Worm (Caenorhabditis elegans): Measurements from ENCODE around the gene sra-38.

The sra-38 gene

DNA sequence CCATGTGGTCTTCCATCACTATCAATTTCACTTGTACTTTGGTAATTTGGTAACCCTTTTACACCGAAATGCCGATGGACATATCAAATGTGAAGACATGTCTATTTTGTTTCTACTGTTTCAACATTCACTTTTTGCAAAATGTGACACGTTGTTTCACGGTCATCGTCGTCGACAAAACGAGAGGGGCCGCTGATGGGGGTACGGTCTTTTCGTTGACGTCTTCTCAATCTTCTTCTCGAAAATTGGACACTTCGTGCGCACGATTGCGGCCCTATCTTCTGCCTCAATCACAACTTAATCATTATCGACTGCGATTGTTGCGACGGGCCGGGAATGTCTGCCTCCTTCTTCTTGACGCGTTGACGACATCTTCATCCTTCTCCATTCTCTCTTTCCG, 36.8 kb upstream of the sra-38 start (continued):
- TF ChIP-seq ceh-8 (GFP tag; optimal IDR thresholded peaks at IDR 0.05) (no peak), tbx-2 (tag; optimal IDR thresholded peaks at IDR 0.05) (peak; percentile 36), zag-1 (tag; optimal IDR thresholded peaks at IDR 0.05) (no peak), isw-1 (GFP tag; IDR thresholded peaks at IDR 0.05) (no peak), nhr-71 (tag; optimal IDR thresholded peaks at IDR 0.05) (peak; percentile 41), irx-1 (tag; optimal IDR thresholded peaks at IDR 0.05) (no peak), lsy-2 (tag; optimal IDR thresholded peaks at IDR 0.05) (no peak), tlp-1 (tag; optimal IDR thresholded peaks at IDR 0.05) (no peak), rnt-1 (tag; optimal IDR thresholded peaks at IDR 0.05) (no peak), vab-15 (tag; optimal IDR thresholded peaks at IDR 0.05) (no peak), lir-3 (tag; optimal IDR thresholded peaks at IDR 0.05; ENCODE audit: poor library complexity) (no peak), ceh-90 (tag; optimal IDR thresholded peaks at IDR 0.05) (no peak), nhr-76 (tag; optimal IDR thresholded peaks at IDR 0.05) (no peak), lin-35 (GFP tag; optimal IDR thresholded peaks at IDR 0.05) (peak in 1 of 2 experiments; percentile 30), swsn-7 (tag; optimal IDR thresholded peaks at IDR 0.05) (no peak), hlh-17 (GFP tag; optimal IDR thresholded peaks at IDR 0.05; ENCODE audit: borderline replicate concordance) (no peak), aly-2 (tag; optimal IDR thresholded peaks at IDR 0.05) (no peak), mep-1 (tag; optimal IDR thresholded peaks at IDR 0.05) (no peak), egl-13 (tag; optimal IDR thresholded peaks at IDR 0.05) (no peak), C16A3.4 (tag; optimal IDR thresholded peaks at IDR 0.05) (no peak), dpl-1 (GFP tag; optimal IDR thresholded peaks at IDR 0.05) (no peak), nhr-28 (tag; optimal IDR thresholded peaks at IDR 0.05) (no peak), lin-39 (tag; optimal IDR thresholded peaks at IDR 0.05) (no peak), nhr-84 (tag; optimal IDR thresholded peaks at IDR 0.05) (no peak), elt-3 (tag; optimal IDR thresholded peaks at IDR 0.05) (peak; percentile 68 to 98 (median 82)), C34B4.2 (tag; optimal IDR thresholded peaks at IDR 0.05) (no peak), skn-1 (tag; optimal IDR thresholded peaks at IDR 0.05) (no peak), nhr-47 (tag; optimal IDR thresholded peaks at IDR 0.05) (no peak), aha-1 (tag; optimal IDR thresholded peaks at IDR 0.05) (no peak), jun-1 (tag; optimal IDR thresholded peaks at IDR 0.05) (no peak), ets-5 (GFP tag; IDR thresholded peaks at IDR 0.05) (no peak), alr-1 (tag; optimal IDR thresholded peaks at IDR 0.05; ENCODE audit: borderline replicate concordance) (no peak), mab-9 (GFP tag; IDR thresholded peaks at IDR 0.05) (no peak), elt-2 (tag; optimal IDR thresholded peaks at IDR 0.05) (no peak), snpc-4 (tag; optimal IDR thresholded peaks at IDR 0.05) (no peak), hlh-4 (tag; optimal IDR thresholded peaks at IDR 0.05) (no peak), nhr-77 (tag; optimal IDR thresholded peaks at IDR 0.05) (no peak)

DNA sequence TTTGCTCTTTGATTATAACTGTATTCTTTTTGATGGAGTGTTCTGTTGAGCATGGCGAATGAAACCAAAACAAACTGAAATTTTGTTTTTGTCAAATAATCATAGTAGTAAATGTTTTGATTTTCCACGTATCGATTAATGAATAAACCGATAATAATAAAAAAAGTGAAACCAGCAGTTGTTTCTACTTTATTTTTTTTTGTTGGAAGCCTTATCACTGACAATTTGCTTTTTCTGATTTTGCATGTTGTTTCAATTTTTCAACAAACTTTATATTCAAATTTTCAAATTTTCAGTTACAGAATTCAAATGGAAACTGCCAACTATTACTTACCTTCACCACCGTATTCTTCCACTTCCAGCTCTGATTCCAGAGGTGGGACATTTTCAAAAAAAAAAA, 34.6 kb upstream of the sra-38 start, which contains the start of gene elt-3:
Gene elt-3, plus strand, starts transcription at position 301 of the 400 bp plus-strand sequence.
- no peak for TF ChIP-seq unc-130 (tag; optimal IDR thresholded peaks at IDR 0.05)
- TF ChIP-seq aha-1 (tag; optimal IDR thresholded peaks at IDR 0.05): no peak
- no peak for TF ChIP-seq sup-37 (GFP tag; optimal IDR thresholded peaks at IDR 0.05)
- TF ChIP-seq rnt-1 (tag; optimal IDR thresholded peaks at IDR 0.05): no peak
- TF ChIP-seq irx-1 (tag; optimal IDR thresholded peaks at IDR 0.05): no peak
- no peak for TF ChIP-seq unc-86 (tag; optimal IDR thresholded peaks at IDR 0.05)
- TF ChIP-seq fkh-4 (tag; optimal IDR thresholded peaks at IDR 0.05; ENCODE audit: borderline replicate concordance): no peak
- TF ChIP-seq fkh-8 (tag; optimal IDR thresholded peaks at IDR 0.05): no peak
- no peak for TF ChIP-seq efl-3 (GFP tag; optimal IDR thresholded peaks at IDR 0.05)
- TF ChIP-seq Y116A8C.19 (tag; optimal IDR thresholded peaks at IDR 0.05; ENCODE audit: borderline replicate concordance): no peak
- TF ChIP-seq hlh-4 (tag; optimal IDR thresholded peaks at IDR 0.05): no peak
- TF ChIP-seq tlp-1 (tag; optimal IDR thresholded peaks at IDR 0.05): no peak
- TF ChIP-seq blmp-1 (tag; optimal IDR thresholded peaks at IDR 0.05): no peak
- TF ChIP-seq fos-1 (tag; optimal IDR thresholded peaks at IDR 0.05): no peak
- TF ChIP-seq ama-1 (optimal IDR thresholded peaks at IDR 0.05): no peak
- no peak for TF ChIP-seq pax-3 (tag; optimal IDR thresholded peaks at IDR 0.05)
- TF ChIP-seq ceh-63 (GFP tag; optimal IDR thresholded peaks at IDR 0.05): no peak

Measured in whole organism, L1 larva.